Fruit fly (Drosophila melanogaster): Measurements from ENCODE around the gene CG4701.

CG4701 gene

DNA sequence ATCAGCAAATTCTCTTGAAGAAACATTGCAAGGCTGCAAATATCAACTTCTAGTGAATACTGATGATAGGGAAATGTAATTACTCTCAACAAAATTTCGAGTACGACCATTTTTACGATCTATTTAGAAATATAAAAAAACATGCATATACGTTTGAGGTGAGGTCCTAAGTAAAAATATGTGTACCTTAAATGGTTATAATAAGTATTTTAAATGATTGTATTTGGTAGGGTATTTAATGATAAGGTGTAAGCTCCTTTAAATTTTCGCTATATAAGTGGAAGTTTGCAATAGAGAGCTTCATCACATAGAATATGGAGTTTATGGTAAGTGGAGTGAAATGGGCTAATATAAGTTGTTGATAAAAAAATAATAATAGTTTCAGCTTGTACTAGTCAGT is 21.6 kb upstream of the CG4701 start, which contains the start of gene CG42681:
Gene CG42681, plus strand, starts transcription at position 301 of the 400 bp plus-strand sequence.
- no peak for TF ChIP-seq EcR (GFP tag; optimal IDR thresholded peaks at IDR 0.05)
- no peak for TF ChIP-seq CG15710 (tag; optimal IDR thresholded peaks at IDR 0.05)
- no peak for TF ChIP-seq gl (tag; optimal IDR thresholded peaks at IDR 0.05)
- no peak for TF ChIP-seq CG14655 (GFP tag; optimal IDR thresholded peaks at IDR 0.05)
- no peak for TF ChIP-seq CG32121 (GFP tag; IDR thresholded peaks at IDR 0.05)
- no peak for TF ChIP-seq D1 (tag; optimal IDR thresholded peaks at IDR 0.05)
- no peak for TF ChIP-seq CG12605 (GFP tag; IDR thresholded peaks at IDR 0.05)
- TF ChIP-seq Pif1A (GFP tag; optimal IDR thresholded peaks at IDR 0.05) = no peak
- no peak for TF ChIP-seq Ets98B (GFP tag; IDR thresholded peaks at IDR 0.05)
- TF ChIP-seq CG4496 (GFP tag; IDR thresholded peaks at IDR 0.05) = no peak
- TF ChIP-seq CG9948 (tag; optimal IDR thresholded peaks at IDR 0.05) = no peak
- no peak for TF ChIP-seq CG17806 (tag; optimal IDR thresholded peaks at IDR 0.05)
- no peak for TF ChIP-seq CG8159 (tag; optimal IDR thresholded peaks at IDR 0.05)
- no peak for TF ChIP-seq fd96Ca (GFP tag; IDR thresholded peaks at IDR 0.05)
- no peak for TF ChIP-seq CG10348 (GFP tag; IDR thresholded peaks at IDR 0.05)

DNA sequence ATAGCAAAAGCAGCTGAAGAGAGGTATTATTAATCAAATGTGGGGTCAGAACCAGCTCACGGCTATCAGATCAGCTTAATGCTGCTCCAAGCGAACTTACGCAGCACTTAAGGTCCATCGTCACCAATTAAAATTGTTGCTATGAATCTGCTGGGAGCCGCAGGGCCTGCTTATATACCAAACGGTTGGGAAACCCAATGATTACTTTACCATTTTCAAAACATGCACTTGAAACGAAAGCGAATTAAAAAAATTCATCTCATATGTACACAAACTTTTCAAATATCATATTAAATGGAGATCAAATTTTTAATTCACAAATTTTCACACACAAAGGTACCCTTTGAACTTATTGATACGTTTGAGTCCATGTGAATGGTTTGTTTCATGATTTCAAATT is 20.6 kb upstream of the CG4701 start, which contains the start of gene CG42587:
Gene CG42587, minus strand, starts transcription at position 143 of the 400 bp plus-strand sequence.
- TF ChIP-seq Pif1B (GFP tag; optimal IDR thresholded peaks at IDR 0.05) = no peak

DNA sequence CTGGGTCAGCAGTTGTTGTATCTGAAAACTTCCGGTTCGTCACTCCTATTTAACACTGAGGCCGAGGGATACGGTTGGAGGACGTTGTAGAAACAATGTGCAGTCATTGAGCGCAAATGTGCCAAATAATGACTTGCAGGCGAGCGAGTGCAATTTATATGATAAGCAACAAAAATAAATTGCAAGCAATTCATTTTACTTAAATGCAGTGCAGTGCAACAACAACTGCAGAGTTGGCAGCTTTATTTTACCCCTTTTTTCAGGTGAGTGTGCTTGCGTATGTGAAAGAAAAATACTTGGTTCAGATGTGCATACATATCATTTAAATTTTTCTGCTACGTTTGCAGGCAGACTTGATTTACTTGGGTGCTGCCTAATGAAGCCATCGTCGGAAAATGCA is 19.6 kb upstream of the CG4701 start:
- no peak for TF ChIP-seq CG15710 (tag; optimal IDR thresholded peaks at IDR 0.05)

DNA sequence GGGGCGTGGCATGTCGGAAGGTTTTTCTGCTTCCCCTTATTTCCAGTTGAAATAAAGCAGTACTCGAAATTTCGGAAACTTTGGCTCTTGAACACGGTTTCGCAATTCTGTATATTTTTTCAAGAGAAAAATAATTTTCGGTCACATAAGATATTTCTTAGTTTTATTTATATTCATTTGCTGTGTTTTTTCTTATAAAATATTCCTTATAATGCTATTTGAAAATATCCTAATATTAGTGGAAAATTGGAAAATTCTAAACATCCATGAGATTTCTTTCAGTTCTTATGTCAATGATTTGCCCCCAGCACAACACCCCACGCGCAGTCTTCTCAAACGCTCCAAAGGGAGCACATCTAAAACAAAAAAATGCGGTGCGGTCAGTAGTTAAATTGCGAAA is 5.2 kb upstream of the CG4701 start, which contains the start of gene CG4691:
Gene CG4691, plus strand, starts transcription at position 301 of the 400 bp plus-strand sequence.
- TF ChIP-seq CG10348 (GFP tag; IDR thresholded peaks at IDR 0.05) (no peak), Pif1A (GFP tag; optimal IDR thresholded peaks at IDR 0.05) (no peak), CG15710 (tag; optimal IDR thresholded peaks at IDR 0.05) (no peak), D1 (tag; optimal IDR thresholded peaks at IDR 0.05) (no peak), EcR (GFP tag; optimal IDR thresholded peaks at IDR 0.05) (no peak), CG12605 (GFP tag; IDR thresholded peaks at IDR 0.05) (no peak), CG9948 (tag; optimal IDR thresholded peaks at IDR 0.05) (no peak), CG8159 (tag; optimal IDR thresholded peaks at IDR 0.05) (no peak), CG4496 (GFP tag; IDR thresholded peaks at IDR 0.05) (no peak), CG34367 (tag; optimal IDR thresholded peaks at IDR 0.05) (no peak), gl (tag; optimal IDR thresholded peaks at IDR 0.05) (no peak), Pif1B (GFP tag; optimal IDR thresholded peaks at IDR 0.05) (no peak), CG13204 (GFP tag; optimal IDR thresholded peaks at IDR 0.05) (no peak), CG8301 (tag; optimal IDR thresholded peaks at IDR 0.05) (no peak), CG14655 (GFP tag; optimal IDR thresholded peaks at IDR 0.05) (no peak), Snoo (tag; optimal IDR thresholded peaks at IDR 0.05) (no peak), Ets98B (GFP tag; IDR thresholded peaks at IDR 0.05) (no peak), CG32121 (GFP tag; IDR thresholded peaks at IDR 0.05) (no peak)

DNA sequence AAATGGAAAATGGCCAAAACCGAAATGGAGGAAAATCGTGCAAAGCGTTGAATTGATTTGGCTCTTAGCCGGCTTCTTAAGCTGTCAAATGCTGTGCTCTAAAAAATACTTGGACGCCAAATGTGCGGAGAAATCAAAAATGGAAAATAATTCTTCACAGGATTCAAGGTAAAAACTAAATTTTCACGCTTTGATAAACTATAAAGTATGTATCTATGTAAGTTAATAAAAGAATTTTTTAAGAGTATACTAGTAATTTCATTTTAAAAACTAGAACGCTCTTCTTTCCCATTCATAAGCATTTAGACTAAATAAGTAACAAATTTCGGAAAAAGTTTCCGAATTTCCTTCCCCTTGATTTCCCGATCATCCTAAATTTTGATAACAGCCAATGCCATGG is 3.2 kb upstream of the CG4701 start, which contains the start of gene CSN1a:
Gene CSN1a, plus strand, starts transcription at position 301 of the 400 bp plus-strand sequence.
- no peak for TF ChIP-seq gl (tag; optimal IDR thresholded peaks at IDR 0.05)
- TF ChIP-seq Pif1A (GFP tag; optimal IDR thresholded peaks at IDR 0.05) = no peak
- no peak for TF ChIP-seq CG4496 (GFP tag; IDR thresholded peaks at IDR 0.05)
- no peak for TF ChIP-seq Pif1B (GFP tag; optimal IDR thresholded peaks at IDR 0.05)
- TF ChIP-seq CG15710 (tag; optimal IDR thresholded peaks at IDR 0.05) = no peak
- TF ChIP-seq CG32121 (GFP tag; IDR thresholded peaks at IDR 0.05) = no peak
- TF ChIP-seq rn (GFP tag; IDR thresholded peaks at IDR 0.05) = no peak
- TF ChIP-seq CG14655 (GFP tag; optimal IDR thresholded peaks at IDR 0.05) = no peak

DNA sequence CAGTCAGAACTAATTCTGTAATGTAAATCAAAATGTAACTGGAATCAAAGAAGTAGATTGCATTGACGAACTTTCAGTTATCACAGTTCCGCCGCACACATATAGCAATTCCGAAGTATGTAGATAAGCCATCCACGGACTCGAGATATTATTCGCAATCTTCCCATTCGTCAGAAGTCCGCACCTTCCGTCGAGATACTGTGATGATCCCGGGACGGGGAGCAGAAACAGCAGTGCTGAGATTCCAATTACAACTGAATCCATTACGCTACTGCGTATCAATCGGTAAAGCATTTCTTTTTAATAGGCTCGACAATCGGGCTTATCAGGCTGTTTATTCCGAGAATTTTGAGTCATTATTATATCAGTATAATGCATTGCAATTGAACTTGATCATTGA is 9.0 kb downstream of the CG4701 start, which contains the start of gene CG4650:
Gene CG4650, minus strand, starts transcription at position 269 of the 400 bp plus-strand sequence.
- TF ChIP-seq CG8159 (tag; optimal IDR thresholded peaks at IDR 0.05) (no peak), Pif1A (GFP tag; optimal IDR thresholded peaks at IDR 0.05) (no peak), CG10348 (GFP tag; IDR thresholded peaks at IDR 0.05) (no peak), CG17806 (tag; optimal IDR thresholded peaks at IDR 0.05) (no peak), CG32121 (GFP tag; IDR thresholded peaks at IDR 0.05) (no peak), rn (GFP tag; IDR thresholded peaks at IDR 0.05) (no peak), CG9948 (tag; optimal IDR thresholded peaks at IDR 0.05) (no peak), CG14655 (GFP tag; optimal IDR thresholded peaks at IDR 0.05) (no peak), Snoo (tag; optimal IDR thresholded peaks at IDR 0.05) (no peak), gl (tag; optimal IDR thresholded peaks at IDR 0.05) (no peak), CG34367 (tag; optimal IDR thresholded peaks at IDR 0.05) (no peak), CG13204 (GFP tag; optimal IDR thresholded peaks at IDR 0.05) (no peak), CG15710 (tag; optimal IDR thresholded peaks at IDR 0.05) (no peak), Ets98B (GFP tag; IDR thresholded peaks at IDR 0.05) (no peak), CG4496 (GFP tag; IDR thresholded peaks at IDR 0.05) (no peak), D1 (tag; optimal IDR thresholded peaks at IDR 0.05) (no peak)

DNA sequence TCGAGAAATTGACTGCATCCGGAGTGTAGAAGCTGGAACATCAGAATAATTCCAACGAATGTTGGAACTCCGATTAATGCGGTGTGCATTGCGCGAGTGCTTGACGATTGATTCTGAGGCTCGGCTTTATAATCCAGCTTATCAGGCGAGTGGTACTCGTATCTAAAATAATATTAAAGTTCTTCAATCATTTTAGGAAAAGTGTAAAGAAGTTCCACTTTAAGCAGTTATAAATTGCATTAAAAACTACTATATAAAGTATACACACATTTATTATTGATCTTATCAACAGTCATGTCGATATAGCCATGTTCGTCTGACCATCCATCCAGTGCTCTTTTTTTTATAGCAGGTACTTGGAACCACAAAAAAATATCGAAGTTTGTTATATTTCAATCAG is 18.8 kb downstream of the CG4701 start, which contains the start of gene CG18636:
Gene CG18636, minus strand, starts transcription at position 101 of the 400 bp plus-strand sequence.
- TF ChIP-seq CG4496 (GFP tag; IDR thresholded peaks at IDR 0.05) (no peak), Pif1B (GFP tag; optimal IDR thresholded peaks at IDR 0.05) (no peak), fd96Ca (GFP tag; IDR thresholded peaks at IDR 0.05) (no peak), CG32121 (GFP tag; IDR thresholded peaks at IDR 0.05) (no peak), rn (GFP tag; IDR thresholded peaks at IDR 0.05) (no peak), CG12605 (GFP tag; IDR thresholded peaks at IDR 0.05) (no peak), EcR (GFP tag; optimal IDR thresholded peaks at IDR 0.05) (no peak), CG10348 (GFP tag; IDR thresholded peaks at IDR 0.05) (no peak), CG13204 (GFP tag; optimal IDR thresholded peaks at IDR 0.05) (no peak), CG14655 (GFP tag; optimal IDR thresholded peaks at IDR 0.05) (no peak)
